Worm (Caenorhabditis elegans): ENCODE measurements around the gene fbxa-64.

Gene fbxa-64

DNA sequence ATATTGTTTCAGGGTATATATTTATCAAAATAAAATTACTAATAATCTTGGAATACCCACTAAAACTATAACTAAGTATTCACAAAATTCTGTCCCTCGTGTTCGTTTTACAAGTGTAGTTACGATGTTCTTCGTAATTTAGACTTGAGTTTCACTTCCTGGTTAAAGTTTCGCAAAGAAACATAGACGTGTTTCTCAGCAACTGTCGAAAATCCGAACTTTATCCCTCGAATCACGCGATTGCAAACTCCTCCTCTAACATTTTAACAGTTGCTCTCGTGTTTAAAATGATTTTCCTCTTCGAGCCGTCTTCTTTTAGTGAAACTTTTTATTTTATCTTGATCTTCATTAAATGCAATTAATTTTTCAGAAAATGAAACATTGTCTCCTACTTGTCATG lies 2.1 kb upstream of the fbxa-64 start, which contains the start of gene T28A11.2:
Gene T28A11.2 (plus strand): TSS at position 371 of the 400 bp plus-strand sequence.
- no peak for TF ChIP-seq tab-1 (GFP tag; IDR thresholded peaks at IDR 0.05)
- TF ChIP-seq ztf-23 (GFP tag; IDR thresholded peaks at IDR 0.05) = no peak
- TF ChIP-seq T22C8.4 (GFP tag; IDR thresholded peaks at IDR 0.05) = no peak
- TF ChIP-seq ref-1 (GFP tag; conservative IDR thresholded peaks at IDR 0.05) = no peak
- no peak for TF ChIP-seq klf-2 (GFP tag; conservative IDR thresholded peaks at IDR 0.05)
- no peak for TF ChIP-seq cog-1 (tag; optimal IDR thresholded peaks at IDR 0.05)
- TF ChIP-seq flt-1 (GFP tag; IDR thresholded peaks at IDR 0.05) = no peak
- no peak for TF ChIP-seq ztf-29 (GFP tag; IDR thresholded peaks at IDR 0.05)
- TF ChIP-seq med-1 (GFP tag; optimal IDR thresholded peaks at IDR 0.05; ENCODE audit: insufficient read depth) = no peak

DNA sequence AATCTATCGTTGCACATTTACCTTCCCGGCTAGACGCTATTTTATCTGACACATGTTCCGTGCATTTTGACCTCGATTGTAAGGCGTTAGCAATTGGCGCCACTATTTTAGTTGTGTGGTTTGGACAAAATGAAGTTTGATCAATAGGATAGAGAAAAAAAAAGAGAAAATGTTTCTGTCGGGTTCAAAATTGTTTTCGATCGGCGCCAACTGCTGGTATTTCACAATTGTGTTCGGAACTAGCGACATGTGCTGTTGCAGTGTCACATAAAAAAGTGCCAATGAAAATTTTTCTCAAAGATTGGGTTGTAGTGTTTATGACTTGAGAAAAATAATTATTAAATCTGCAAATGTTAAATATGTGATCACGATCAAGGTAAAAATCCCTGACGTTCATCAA lies 1.2 kb upstream of the fbxa-64 start:
- TF ChIP-seq med-1 (GFP tag; optimal IDR thresholded peaks at IDR 0.05; ENCODE audit: insufficient read depth) (no peak), klf-2 (GFP tag; conservative IDR thresholded peaks at IDR 0.05) (no peak), ztf-29 (GFP tag; IDR thresholded peaks at IDR 0.05) (no peak), T22C8.4 (GFP tag; IDR thresholded peaks at IDR 0.05) (no peak)

DNA sequence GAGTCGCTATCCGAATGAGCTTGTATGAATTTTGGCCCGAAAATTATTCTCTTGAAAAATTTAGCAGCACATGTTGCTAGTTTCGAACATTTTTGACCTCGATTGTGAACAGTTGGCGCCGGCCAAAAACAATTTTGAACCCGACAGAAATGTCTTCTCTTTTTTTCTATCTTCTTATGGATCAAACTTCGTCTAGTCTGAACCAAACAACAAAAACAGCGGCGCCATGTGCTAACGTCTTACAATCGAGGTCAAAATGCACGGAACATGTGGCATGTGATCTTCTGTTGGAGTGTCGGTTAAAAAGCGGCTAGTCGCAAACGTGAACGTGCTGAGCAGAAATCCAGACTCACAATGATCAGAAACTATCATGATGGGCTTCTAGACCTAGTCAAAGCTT lies 1.8 kb downstream of the fbxa-64 start:
- TF ChIP-seq ztf-29 (GFP tag; IDR thresholded peaks at IDR 0.05) (no peak), T22C8.4 (GFP tag; IDR thresholded peaks at IDR 0.05) (no peak), cog-1 (tag; optimal IDR thresholded peaks at IDR 0.05) (no peak)

DNA sequence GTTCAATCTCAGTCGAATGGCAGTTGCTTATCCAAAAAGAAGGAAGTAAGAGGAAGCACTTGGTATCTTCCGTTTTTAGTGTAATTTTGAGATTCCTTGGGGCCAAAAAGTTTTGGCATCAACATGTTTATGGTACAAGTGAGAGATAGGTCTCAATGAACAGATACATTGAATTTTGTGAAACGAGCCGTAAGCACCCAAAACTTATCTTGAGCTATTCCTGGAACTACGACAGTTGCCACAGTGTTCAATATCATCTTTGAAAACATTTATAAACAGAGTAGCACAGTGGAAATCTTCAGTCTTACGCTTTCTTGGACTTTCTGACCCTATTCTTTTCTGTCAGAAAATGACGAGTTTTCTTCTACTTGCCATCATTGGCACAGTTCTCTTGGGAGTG lies 2.9 kb downstream of the fbxa-64 start, which contains the start of gene T28A11.3:
Gene T28A11.3 (plus strand): TSS at position 301 of the 400 bp plus-strand sequence.
- TF ChIP-seq ref-1 (GFP tag; conservative IDR thresholded peaks at IDR 0.05) = no peak
- no peak for TF ChIP-seq tab-1 (GFP tag; IDR thresholded peaks at IDR 0.05)
- TF ChIP-seq T22C8.4 (GFP tag; IDR thresholded peaks at IDR 0.05) = no peak
- TF ChIP-seq med-1 (GFP tag; optimal IDR thresholded peaks at IDR 0.05; ENCODE audit: insufficient read depth) = no peak
- no peak for TF ChIP-seq ztf-29 (GFP tag; IDR thresholded peaks at IDR 0.05)
- TF ChIP-seq flt-1 (GFP tag; IDR thresholded peaks at IDR 0.05) = no peak
- no peak for TF ChIP-seq ztf-23 (GFP tag; IDR thresholded peaks at IDR 0.05)

DNA sequence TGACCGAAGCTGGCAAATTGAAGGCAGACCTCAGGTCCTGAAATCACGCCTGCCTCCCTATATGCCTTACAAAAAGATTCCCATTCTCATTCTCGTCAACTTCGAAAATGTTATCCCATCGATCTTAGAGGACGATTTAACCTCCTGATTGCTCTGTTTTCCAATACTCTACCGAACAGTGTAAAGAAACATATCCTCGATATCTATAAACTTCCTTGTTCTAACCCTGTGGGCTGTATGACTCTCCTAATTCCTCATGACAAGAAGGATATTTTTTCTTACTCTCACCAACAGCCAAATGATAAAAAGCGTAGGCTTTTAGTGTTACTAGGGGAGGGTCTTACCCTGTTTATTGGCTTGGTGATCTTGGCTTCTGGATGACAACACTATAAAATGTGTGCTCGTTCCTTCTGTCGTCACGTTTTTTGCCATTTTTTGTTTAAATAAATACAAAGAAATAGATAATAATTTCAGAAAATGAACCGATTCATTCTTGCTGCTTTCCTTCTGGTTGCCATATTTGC lies 4.3 kb downstream of the fbxa-64 start, which contains the start of gene T28A11.4:
Gene T28A11.4 (plus strand): TSS at position 474 of the 524 bp plus-strand sequence.
- TF ChIP-seq cog-1 (tag; optimal IDR thresholded peaks at IDR 0.05) = no peak
- no peak for TF ChIP-seq ztf-29 (GFP tag; IDR thresholded peaks at IDR 0.05)

DNA sequence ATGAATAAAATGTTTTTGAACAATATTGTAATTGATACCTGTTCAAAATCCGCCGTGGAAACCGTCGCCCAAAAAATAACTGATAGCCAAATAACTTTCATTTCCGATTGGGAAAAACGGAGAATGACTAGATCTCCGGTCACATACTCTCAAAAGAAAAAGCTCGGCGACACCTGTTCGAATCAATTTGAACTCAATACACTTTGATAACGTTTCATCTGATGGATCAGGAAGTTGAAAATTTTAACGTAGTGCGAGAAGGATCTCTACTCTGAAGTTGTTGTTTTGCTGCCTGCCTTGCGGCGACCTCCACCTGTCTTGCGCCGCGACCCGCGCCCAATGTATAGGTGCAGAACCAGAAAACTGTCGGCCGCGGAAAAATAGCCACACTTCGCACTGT lies 4.8 kb downstream of the fbxa-64 start, which contains the start of gene T28A11.20:
Gene T28A11.20 (minus strand): TSS at position 101 of the 400 bp plus-strand sequence.
- TF ChIP-seq cog-1 (tag; optimal IDR thresholded peaks at IDR 0.05) (no peak), ztf-29 (GFP tag; IDR thresholded peaks at IDR 0.05) (no peak), med-1 (GFP tag; optimal IDR thresholded peaks at IDR 0.05; ENCODE audit: insufficient read depth) (no peak), T22C8.4 (GFP tag; IDR thresholded peaks at IDR 0.05) (no peak), klf-2 (GFP tag; conservative IDR thresholded peaks at IDR 0.05) (no peak), flt-1 (GFP tag; IDR thresholded peaks at IDR 0.05) (no peak), ref-1 (GFP tag; conservative IDR thresholded peaks at IDR 0.05) (no peak), ztf-23 (GFP tag; IDR thresholded peaks at IDR 0.05) (no peak), tab-1 (GFP tag; IDR thresholded peaks at IDR 0.05) (no peak)

DNA sequence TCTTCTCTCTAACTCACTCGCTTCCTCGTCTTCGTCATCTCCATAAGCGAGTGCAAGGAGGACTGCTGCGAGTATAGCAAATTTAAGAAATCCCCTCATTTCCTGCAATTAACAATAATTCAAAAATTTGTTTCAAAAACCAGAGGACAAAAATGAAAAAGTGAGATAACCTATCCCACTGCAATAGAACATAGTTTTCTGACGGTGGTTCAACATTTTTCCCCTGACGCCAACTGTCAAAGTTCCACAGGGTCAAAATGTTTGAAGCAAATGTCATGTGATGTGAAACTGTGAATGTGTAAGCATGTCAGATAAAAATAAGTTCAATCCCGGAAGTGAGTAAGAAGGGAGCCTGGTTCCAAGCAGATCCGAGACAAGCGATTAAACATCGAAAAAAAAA lies 8.5 kb downstream of the fbxa-64 start, which contains the start of gene T28A11.19:
Gene T28A11.19 (minus strand): TSS at position 108 of the 400 bp plus-strand sequence.
- TF ChIP-seq tab-1 (GFP tag; IDR thresholded peaks at IDR 0.05) = no peak
- no peak for TF ChIP-seq T22C8.4 (GFP tag; IDR thresholded peaks at IDR 0.05)
- no peak for TF ChIP-seq klf-2 (GFP tag; conservative IDR thresholded peaks at IDR 0.05)
- TF ChIP-seq cog-1 (tag; optimal IDR thresholded peaks at IDR 0.05) = no peak
- TF ChIP-seq med-1 (GFP tag; optimal IDR thresholded peaks at IDR 0.05; ENCODE audit: insufficient read depth) = no peak
- no peak for TF ChIP-seq flt-1 (GFP tag; IDR thresholded peaks at IDR 0.05)
- no peak for TF ChIP-seq ztf-29 (GFP tag; IDR thresholded peaks at IDR 0.05)
- TF ChIP-seq ztf-23 (GFP tag; IDR thresholded peaks at IDR 0.05) = no peak

DNA sequence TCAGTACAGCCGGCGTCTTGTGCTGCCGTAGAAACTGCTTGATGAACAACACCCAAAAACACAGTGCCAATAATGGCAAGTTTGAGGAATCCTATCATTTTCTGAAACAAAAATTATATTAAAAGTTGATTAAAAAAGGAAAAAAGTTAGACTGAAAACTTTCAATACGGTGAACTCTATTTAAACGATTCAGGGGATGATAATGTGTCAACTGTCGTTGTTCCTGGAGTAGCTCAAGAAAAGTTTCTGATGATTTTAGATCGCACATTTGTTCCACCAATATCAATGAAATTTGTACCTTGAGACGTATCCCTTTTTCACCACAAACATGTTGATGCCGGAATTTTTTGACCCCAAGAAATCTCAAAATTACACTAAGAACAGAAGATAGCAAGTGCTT lies 10.0 kb downstream of the fbxa-64 start, which contains the start of gene T28A11.18:
Gene T28A11.18 (minus strand): TSS at position 101 of the 400 bp plus-strand sequence.
- TF ChIP-seq ztf-23 (GFP tag; IDR thresholded peaks at IDR 0.05) (no peak), klf-2 (GFP tag; conservative IDR thresholded peaks at IDR 0.05) (no peak), ztf-29 (GFP tag; IDR thresholded peaks at IDR 0.05) (no peak), ref-1 (GFP tag; conservative IDR thresholded peaks at IDR 0.05) (no peak), cog-1 (tag; optimal IDR thresholded peaks at IDR 0.05) (no peak), tab-1 (GFP tag; IDR thresholded peaks at IDR 0.05) (no peak), med-1 (GFP tag; optimal IDR thresholded peaks at IDR 0.05; ENCODE audit: insufficient read depth) (no peak), flt-1 (GFP tag; IDR thresholded peaks at IDR 0.05) (no peak), T22C8.4 (GFP tag; IDR thresholded peaks at IDR 0.05) (no peak)

DNA sequence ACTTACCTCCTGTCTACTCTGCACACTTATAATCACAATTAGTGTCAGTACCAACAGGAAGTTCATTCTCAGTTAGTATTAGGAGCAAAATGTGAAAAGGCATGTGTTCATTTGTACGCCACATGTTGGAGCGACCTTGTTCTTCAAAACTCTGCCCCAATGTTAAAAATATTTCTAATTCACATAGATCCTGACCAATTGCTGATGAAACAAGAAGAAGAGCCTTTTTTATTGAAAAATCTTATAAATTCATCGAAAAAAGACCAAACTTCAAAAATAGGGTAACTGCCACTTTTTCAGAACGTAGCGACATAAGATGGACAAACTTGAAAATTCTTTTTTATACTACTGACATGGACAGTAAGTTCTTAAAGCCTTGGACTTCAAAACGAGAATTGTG lies 11.8 kb downstream of the fbxa-64 start, which contains the start of gene T28A11.17:
Gene T28A11.17 (minus strand): TSS at position 101 of the 400 bp plus-strand sequence.
- TF ChIP-seq ztf-23 (GFP tag; IDR thresholded peaks at IDR 0.05) = no peak

DNA sequence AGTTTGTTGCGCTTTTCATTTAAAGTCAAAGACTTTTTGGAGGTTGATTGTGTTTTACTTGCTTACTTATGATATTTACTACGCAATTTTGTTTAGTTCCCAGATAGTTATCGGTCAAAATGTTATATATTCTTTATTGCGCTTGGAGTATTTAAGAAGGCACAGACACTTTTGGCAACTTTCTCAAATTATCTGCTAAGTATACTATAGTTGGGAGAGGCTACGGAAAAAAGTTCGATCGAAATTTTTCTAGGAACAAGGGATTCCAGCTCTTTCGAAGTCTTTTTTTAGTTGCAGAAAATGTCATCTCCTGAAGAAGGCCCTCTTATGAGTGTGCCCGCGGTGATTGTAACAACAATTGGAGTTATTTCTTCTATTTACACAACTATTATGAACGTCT lies 17.9 kb downstream of the fbxa-64 start, which contains the start of gene srbc-5:
Gene srbc-5 (plus strand): TSS at position 301 of the 400 bp plus-strand sequence.
- no peak for TF ChIP-seq ztf-23 (GFP tag; IDR thresholded peaks at IDR 0.05)
- no peak for TF ChIP-seq ztf-29 (GFP tag; IDR thresholded peaks at IDR 0.05)

DNA sequence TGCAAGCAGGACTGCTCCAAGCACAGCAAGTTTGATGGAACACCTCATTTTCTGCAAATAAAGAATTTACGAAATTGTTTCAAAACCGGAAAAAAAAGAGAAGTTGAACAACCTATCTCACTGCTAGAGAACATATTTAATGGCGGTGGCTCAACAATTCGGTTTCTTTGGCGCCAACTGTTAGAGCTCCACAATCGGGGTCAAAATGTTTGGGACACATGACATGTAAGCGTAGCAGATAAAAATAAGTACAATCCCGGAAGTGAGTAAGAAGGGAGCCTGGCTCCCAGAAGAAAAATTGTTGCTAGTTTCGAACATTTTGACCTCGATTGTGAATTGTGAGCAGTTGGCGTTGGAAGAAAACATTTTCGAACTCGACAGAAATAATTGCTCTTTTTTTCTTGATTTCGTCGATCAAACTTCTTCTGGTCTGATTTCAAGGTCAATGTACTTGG lies 18.8 kb downstream of the fbxa-64 start, which contains the start of gene T28A11.16:
Gene T28A11.16 (minus strand): TSS at position 51 of the 455 bp plus-strand sequence.
- TF ChIP-seq ztf-29 (GFP tag; IDR thresholded peaks at IDR 0.05) = no peak
- TF ChIP-seq med-1 (GFP tag; optimal IDR thresholded peaks at IDR 0.05; ENCODE audit: insufficient read depth) = no peak
- no peak for TF ChIP-seq klf-2 (GFP tag; conservative IDR thresholded peaks at IDR 0.05)
- TF ChIP-seq tab-1 (GFP tag; IDR thresholded peaks at IDR 0.05) = no peak
- TF ChIP-seq cog-1 (tag; optimal IDR thresholded peaks at IDR 0.05) = no peak
- TF ChIP-seq T22C8.4 (GFP tag; IDR thresholded peaks at IDR 0.05) = no peak
- TF ChIP-seq ref-1 (GFP tag; conservative IDR thresholded peaks at IDR 0.05) = no peak
- TF ChIP-seq ztf-23 (GFP tag; IDR thresholded peaks at IDR 0.05) = no peak

Data from whole organism, midembryonic.